Fruit fly (Drosophila melanogaster) whole organism: Measurements from ENCODE around the gene CG42458.

Experiments
- CG8478 ChIP-seq: fragments of >200 bp; optimal IDR thresholded peaks from 2 replicates; lab custom pipeline; 2018; ENCODE audit warnings: inconsistent platforms
- Dll ChIP-seq: fragments of >200 bp; optimal IDR thresholded peaks from 2 replicates; lab custom pipeline; 2017
- EcR ChIP-seq, 2 experiments: fragments of >200 bp; optimal IDR thresholded peaks; 2 replicates each; lab custom pipeline; 2017; ENCODE audit warnings: missing biosample characterization in 2 of 2, missing genetic modification characterization in 2 of 2, missing genetic modification reagents in 2 of 2
- pan ChIP-seq: fragments of >200 bp; optimal IDR thresholded peaks from 2 replicates; lab custom pipeline; 2017
- psq ChIP-seq: fragments of >200 bp; optimal IDR thresholded peaks from 2 replicates; lab custom pipeline; 2017
- usp ChIP-seq: fragments of >200 bp; optimal IDR thresholded peaks from 2 replicates; lab custom pipeline; 2017; ENCODE audit warnings: missing biosample characterization, missing genetic modification characterization, mixed read lengths

The CG42458 gene

DNA sequence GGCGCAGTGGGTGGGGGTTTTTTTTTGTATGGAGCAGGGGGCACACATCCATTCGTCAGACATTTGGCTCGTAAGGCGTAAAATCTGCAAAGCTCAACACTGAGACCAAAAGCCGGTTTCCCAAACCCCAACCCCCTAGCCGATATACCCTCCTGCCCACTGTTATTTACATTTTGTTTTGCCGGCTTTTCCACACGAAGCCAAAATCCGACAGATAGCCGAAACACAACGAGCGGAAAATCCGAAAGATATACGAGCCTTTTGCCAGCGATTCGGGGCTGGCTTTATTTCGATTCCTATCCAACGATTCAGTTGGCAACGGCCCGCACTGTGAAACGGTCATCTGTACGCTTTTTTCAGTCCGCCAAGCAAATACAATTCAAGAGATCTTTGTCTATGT lies at the start of gene CG42458:
CG42458 (plus strand) TSS at position 311 of the 400 bp plus-strand sequence.
- TF ChIP-seq CG8478 (lab: Kevin White, UChicago): no peak
- TF ChIP-seq usp (GFP tag; lab: Kevin White, UChicago): no peak
- TF ChIP-seq pan: no peak
- no peak for TF ChIP-seq EcR (GFP tag; optimal IDR thresholded peaks at IDR 0.05; lab: Kevin White, UChicago)
- no peak for TF ChIP-seq psq (lab: Kevin White, UChicago)
- TF ChIP-seq Dll (lab: Kevin White, UChicago): no peak

DNA sequence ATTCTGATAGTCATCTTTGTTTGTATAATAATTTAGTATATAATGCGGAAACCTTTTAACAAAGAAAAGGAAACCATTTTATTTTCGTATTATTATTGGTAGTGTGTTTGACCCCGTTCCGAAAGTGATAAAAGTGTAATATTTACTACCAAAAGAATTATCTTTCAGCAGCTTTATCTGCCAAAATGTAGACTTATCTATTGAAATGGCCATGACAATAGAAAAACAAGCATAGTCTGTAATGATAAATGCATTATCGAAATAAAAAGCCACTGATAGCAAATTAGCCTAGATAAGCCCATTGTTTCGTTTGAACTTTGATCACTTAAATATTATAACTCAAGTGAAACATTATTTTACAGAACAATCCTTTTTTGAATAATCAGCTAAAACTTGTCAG lies 47.5 kb upstream of the CG42458 start:
- TF ChIP-seq psq (lab: Kevin White, UChicago): no peak
- no peak for TF ChIP-seq usp (GFP tag; lab: Kevin White, UChicago)
- no peak for TF ChIP-seq EcR (GFP tag; optimal IDR thresholded peaks at IDR 0.05; lab: Kevin White, UChicago)
- no peak for TF ChIP-seq Dll (lab: Kevin White, UChicago)
- TF ChIP-seq CG8478 (lab: Kevin White, UChicago): no peak

DNA sequence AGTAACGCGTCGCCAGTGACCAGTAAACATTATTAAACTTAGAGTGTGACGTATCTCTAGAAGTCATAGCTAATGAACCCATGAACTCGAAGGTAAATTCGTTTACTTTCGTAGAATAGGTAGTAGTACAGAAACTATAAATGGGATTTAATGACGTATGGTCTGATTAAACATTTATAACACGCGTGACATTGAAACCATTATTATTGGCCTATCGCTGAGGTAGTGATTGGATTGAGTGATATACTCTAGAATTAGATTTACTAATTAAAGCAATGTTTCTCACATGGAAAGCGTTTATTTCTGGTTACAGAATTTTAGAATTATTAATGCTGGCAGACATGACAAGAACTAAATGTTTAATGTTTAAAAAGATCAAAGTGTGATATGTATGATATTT lies 46.8 kb upstream of the CG42458 start:
- TF ChIP-seq usp (GFP tag; lab: Kevin White, UChicago): no peak
- TF ChIP-seq pan: no peak
- TF ChIP-seq psq (lab: Kevin White, UChicago): no peak
- TF ChIP-seq EcR (GFP tag; optimal IDR thresholded peaks at IDR 0.05; lab: Kevin White, UChicago): no peak
- TF ChIP-seq Dll (lab: Kevin White, UChicago): no peak
- no peak for TF ChIP-seq CG8478 (lab: Kevin White, UChicago)

DNA sequence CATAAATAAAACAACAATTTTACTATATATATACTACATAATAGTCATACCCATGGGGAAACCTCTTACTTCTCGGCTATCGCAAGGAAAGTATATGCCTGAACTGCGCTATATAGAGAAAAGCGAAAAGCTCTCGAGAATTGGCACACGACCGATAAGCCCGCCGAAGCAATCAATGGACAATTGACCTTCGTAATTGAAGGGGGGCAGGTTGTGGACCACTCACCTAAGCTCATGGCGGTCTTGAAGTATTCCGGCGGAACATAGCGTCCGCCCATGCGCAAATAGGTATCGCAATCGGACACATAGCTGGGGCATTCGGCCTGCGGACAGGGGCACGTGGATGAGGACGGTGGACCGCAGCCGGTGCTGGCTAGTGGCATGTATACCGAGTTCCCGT lies 43.2 kb upstream of the CG42458 start:
- no peak for TF ChIP-seq CG8478 (lab: Kevin White, UChicago)
- no peak for TF ChIP-seq pan

DNA sequence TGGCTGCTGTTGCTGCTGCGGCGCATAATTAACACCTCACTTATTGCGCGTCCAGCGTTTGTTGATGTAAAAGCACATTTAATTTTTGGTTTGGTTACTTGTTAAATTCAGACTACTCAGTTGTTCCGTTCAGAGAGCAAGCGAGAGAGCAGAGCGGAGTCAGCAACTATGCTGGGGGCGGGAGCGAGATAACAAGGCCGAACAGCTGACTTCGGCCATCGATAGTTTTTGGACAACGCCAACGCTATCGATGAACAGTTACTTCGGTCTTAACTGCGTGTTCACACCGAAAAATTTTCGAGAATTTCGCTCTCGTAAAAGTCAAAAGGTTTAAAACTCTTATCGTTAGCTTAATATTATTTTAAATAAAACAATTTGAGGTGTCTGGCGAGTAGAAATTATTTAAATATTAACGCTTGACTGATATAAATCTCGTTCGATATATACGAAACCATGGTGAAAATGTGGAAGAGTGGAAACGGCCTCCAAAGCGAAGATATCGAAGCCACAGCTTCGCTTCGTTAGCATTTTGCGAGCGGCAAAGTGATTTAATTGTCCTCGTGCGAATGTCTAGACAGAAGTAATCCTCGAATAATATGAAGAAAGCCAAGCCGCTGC lies 42.2 kb upstream of the CG42458 start, which contains the start of the genes SMSr and smid:
SMSr (minus strand) TSS at position 116 of the 618 bp plus-strand sequence.
smid (plus strand) TSS at position 256 of the 618 bp plus-strand sequence.
- no peak for TF ChIP-seq psq (lab: Kevin White, UChicago)
- TF ChIP-seq EcR (GFP tag; optimal IDR thresholded peaks at IDR 0.05; lab: Kevin White, UChicago): no peak
- no peak for TF ChIP-seq pan
- no peak for TF ChIP-seq Dll (lab: Kevin White, UChicago)
- TF ChIP-seq CG8478 (lab: Kevin White, UChicago): no peak
- no peak for TF ChIP-seq usp (GFP tag; lab: Kevin White, UChicago)

DNA sequence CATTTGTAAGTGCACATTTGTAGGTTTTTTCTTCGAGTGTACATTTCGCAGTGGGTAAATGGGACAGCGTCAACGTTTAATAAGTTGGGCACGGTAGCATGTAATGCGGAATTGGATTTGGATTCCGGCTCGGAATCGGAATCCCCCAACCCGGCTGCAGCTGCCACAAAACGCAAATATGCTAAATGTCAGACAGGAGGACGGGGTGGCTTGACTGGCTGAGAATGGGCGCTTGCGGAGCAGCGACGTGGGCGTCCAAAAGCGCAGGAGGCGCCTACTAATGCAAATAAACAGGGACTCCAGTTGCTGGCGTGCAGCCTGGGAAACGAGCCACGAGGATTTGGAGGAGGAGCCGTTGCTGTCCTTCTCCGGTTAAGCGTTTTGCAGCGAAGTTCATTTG lies 35.8 kb upstream of the CG42458 start, which contains the start of gene CG8564:
CG8564 (minus strand) TSS at position 101 of the 400 bp plus-strand sequence.
- TF ChIP-seq EcR (GFP tag; optimal IDR thresholded peaks at IDR 0.05; lab: Kevin White, UChicago): no peak
- TF ChIP-seq usp (GFP tag; lab: Kevin White, UChicago): no peak
- no peak for TF ChIP-seq CG8478 (lab: Kevin White, UChicago)
- no peak for TF ChIP-seq psq (lab: Kevin White, UChicago)
- no peak for TF ChIP-seq Dll (lab: Kevin White, UChicago)

DNA sequence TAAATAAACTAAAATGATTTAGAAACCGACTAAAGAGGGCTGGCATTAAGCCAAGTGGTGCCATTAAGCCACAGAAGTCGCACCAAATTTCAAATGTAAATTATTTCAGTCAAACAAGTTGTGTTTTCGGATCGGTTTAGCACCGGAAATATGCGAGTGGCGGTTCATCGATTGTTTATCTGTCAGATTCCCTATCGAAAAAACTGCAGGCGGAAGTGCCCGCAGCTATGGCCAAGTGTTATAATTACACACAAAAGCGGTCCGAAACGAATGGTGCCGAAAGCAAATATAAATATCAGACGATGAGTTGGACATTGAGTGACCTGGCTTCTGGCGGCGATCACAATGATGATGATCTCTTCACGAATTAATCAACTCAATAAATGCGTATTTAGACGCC lies 33.6 kb upstream of the CG42458 start:
- TF ChIP-seq psq (lab: Kevin White, UChicago) (no peak), usp (GFP tag; lab: Kevin White, UChicago) (no peak), EcR (GFP tag; optimal IDR thresholded peaks at IDR 0.05; lab: Kevin White, UChicago) (no peak), Dll (lab: Kevin White, UChicago) (no peak), pan (no peak), CG8478 (lab: Kevin White, UChicago) (no peak)

DNA sequence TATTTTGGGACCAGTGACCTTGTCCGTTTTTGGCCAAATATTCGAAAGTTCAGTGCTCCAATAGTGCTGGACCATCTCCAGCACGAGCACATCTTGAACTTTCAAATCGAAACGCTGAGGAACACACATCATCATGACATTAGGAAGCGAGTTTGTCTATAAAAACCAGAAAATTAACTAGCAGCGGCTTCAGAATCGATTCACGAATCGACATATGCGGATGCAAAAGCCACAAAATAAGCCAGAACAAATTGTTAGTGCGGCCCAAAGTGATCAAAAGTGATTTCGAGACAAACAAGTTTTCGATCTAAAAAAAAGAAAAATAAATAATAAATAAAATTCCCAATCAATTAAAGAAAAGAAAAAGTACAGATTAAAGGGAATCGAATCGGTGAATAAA lies 33.2 kb upstream of the CG42458 start, which contains the start of gene CG8563:
CG8563 (plus strand) TSS at position 301 of the 400 bp plus-strand sequence.
- TF ChIP-seq EcR (GFP tag; optimal IDR thresholded peaks at IDR 0.05; lab: Kevin White, UChicago): no peak
- TF ChIP-seq Dll (lab: Kevin White, UChicago): no peak
- TF ChIP-seq psq (lab: Kevin White, UChicago): no peak
- no peak for TF ChIP-seq usp (GFP tag; lab: Kevin White, UChicago)
- no peak for TF ChIP-seq pan
- TF ChIP-seq CG8478 (lab: Kevin White, UChicago): no peak

DNA sequence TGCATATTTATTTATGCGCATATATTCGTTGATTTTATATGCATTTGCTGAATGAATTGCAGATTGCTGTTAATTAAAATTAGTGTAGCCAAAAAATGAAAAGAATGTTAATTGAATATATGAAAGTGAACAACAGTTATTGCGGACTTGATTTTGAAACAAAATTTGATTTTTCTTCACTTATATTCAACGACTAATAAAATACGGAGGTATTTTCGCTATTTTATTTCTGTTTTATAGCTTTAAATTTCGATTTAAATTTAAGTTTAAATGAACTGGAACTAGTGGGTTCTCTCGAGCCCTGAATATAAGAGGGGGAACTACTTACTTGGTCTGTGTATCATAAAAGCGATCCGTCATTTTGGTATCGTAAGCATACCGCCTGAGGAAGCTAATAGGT lies 27.6 kb upstream of the CG42458 start, which contains the start of gene CG32379:
CG32379 (plus strand) TSS at position 301 of the 400 bp plus-strand sequence.
- TF ChIP-seq psq (lab: Kevin White, UChicago) (no peak), pan (no peak), usp (GFP tag; lab: Kevin White, UChicago) (no peak), EcR (GFP tag; optimal IDR thresholded peaks at IDR 0.05; lab: Kevin White, UChicago) (no peak), Dll (lab: Kevin White, UChicago) (no peak), CG8478 (lab: Kevin White, UChicago) (no peak)

DNA sequence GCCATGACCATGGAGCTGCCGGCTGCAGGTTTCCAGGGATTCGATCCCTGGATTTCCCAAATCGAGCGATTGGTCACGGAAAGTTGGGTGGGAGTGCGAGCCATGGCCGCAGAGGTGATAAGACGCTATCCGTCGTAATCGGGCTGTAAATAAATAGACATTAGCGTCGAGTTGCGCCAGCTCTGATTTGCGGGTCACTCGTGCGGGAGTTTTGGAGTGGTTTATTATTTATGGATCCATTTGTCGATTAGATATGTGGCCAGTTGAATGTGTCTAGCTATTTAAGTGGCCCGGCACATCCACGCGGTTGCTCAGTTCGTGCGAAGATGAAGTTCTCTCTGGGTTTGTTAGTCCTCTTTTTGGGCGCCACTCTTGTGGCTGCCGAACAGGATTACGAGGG lies 25.6 kb upstream of the CG42458 start, which contains the start of gene CG8562:
CG8562 (plus strand) TSS at position 307 of the 400 bp plus-strand sequence.
- no peak for TF ChIP-seq Dll (lab: Kevin White, UChicago)
- no peak for TF ChIP-seq EcR (GFP tag; optimal IDR thresholded peaks at IDR 0.05; lab: Kevin White, UChicago)
- TF ChIP-seq pan: no peak
- TF ChIP-seq psq (lab: Kevin White, UChicago): no peak
- TF ChIP-seq CG8478 (lab: Kevin White, UChicago): no peak
- TF ChIP-seq usp (GFP tag; lab: Kevin White, UChicago): no peak

DNA sequence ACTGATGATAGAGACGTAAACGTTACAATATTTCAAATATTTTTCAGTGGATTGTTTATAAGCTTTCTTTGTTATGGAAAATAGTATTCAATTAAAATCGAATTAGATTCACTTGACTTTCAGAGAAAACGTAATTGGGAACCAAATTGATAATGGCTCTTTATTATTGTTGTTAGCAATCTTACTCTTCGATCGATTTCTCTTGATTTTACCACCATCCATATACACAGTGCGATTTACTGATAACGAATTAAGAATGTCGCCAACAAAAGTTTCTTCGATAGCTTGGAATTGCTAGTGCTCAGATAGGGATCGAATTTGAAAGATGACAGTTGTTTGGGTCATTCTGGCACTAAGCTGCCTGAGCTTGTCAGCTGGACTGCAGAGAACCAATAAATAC lies 23.9 kb upstream of the CG42458 start, which contains the start of gene CG18417:
CG18417 (plus strand) TSS at position 301 of the 400 bp plus-strand sequence.
- TF ChIP-seq CG8478 (lab: Kevin White, UChicago): no peak
- TF ChIP-seq pan: no peak

DNA sequence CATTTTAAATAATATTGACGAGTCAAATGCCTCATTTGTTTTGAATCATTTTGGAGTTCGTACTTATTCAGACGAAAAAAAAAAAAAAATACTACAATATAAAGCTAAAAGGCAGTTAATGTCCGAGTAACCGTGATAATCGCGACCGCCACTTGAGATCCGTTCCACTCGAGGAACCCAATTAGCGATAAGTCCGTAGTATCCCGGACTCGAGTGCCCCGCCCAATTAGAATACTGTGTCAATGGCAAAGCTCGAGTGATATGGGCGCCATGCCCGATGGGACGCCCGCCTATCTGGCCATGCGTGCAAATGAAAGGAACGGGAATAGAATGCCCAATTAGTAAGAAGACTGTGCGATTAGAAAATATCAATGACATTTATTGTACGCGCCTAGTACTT lies 21.7 kb upstream of the CG42458 start:
- TF ChIP-seq CG8478 (lab: Kevin White, UChicago): no peak
- no peak for TF ChIP-seq pan
- no peak for TF ChIP-seq EcR (GFP tag; optimal IDR thresholded peaks at IDR 0.05; lab: Kevin White, UChicago)
- no peak for TF ChIP-seq usp (GFP tag; lab: Kevin White, UChicago)
- TF ChIP-seq psq (lab: Kevin White, UChicago): no peak
